Fruit fly (Drosophila melanogaster): Measurements from ENCODE around the gene CG12111.

The CG12111 gene

DNA sequence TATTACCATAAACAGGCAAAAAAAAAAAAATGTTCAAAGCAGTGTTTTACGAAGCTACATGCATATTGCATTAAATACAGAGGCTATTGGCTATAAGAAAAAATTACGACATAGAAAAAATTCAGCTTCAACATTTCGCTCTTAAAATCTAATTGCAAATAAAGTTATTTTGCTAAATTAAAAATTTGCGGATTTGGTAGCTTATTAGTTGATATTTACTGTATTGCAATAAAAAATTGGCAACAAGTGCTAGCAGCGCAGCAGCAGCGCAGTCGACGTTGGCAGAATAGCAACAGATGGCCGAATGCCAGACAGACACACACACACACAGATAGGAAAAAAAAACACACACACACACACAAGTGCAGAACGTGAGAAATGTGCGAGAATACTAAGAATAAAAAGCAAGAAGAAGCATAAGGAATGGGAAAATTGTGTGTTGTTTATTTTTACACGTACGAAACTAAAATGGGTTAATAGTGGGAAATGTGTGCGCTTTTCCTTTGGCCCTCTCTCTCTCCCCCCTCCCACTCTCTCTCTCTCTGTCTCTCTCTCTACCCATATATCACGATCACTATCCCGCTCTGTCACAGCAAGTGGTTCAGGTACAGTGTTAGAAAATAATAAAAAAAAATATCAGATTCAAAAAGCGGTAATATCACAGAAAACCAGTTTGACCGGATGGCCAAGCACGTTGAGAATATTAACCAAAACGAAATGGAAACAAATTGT is 37.0 kb downstream of the CG12111 start (continued):
- TF ChIP-seq Trl (optimal IDR thresholded peaks at IDR 0.05): peak; percentile 56 to 69
- TF ChIP-seq Trl (GFP tag; optimal IDR thresholded peaks at IDR 0.05): no peak
- TF ChIP-seq grau (tag; optimal IDR thresholded peaks at IDR 0.05): peak; percentile 83
- TF ChIP-seq Nf-YC (tag; optimal IDR thresholded peaks at IDR 0.05): peak; percentile 21
- peak; percentile 46; the same call in 1 of the 2 replicates for TF ChIP-seq wdn (GFP tag; IDR thresholded peaks at IDR 0.05)
- peak; percentile 2 for TF ChIP-seq CG10209 (GFP tag; optimal IDR thresholded peaks at IDR 0.05)
- no peak for TF ChIP-seq CG3995 (GFP tag; optimal IDR thresholded peaks at IDR 0.05)
- TF ChIP-seq slbo (GFP tag; IDR thresholded peaks at IDR 0.05): peak; percentile 74
- TF ChIP-seq jigr1 (GFP tag; IDR thresholded peaks at IDR 0.05): no peak
- TF ChIP-seq Hr39 (optimal IDR thresholded peaks at IDR 0.05): no peak
- peak; percentile 37; the same call in 1 of the 2 replicates for TF ChIP-seq vvl (GFP tag; IDR thresholded peaks at IDR 0.05)
- TF ChIP-seq Blimp-1 (GFP tag; optimal IDR thresholded peaks at IDR 0.05): no peak
- peak; percentile 47; the same call in 1 of the 2 replicates for TF ChIP-seq seq (GFP tag; IDR thresholded peaks at IDR 0.05)
- no peak for TF ChIP-seq CG17186 (GFP tag; optimal IDR thresholded peaks at IDR 0.05)
- peak; percentile 23 for TF ChIP-seq ind (GFP tag; optimal IDR thresholded peaks at IDR 0.05)
- TF ChIP-seq Hr51 (GFP tag; optimal IDR thresholded peaks at IDR 0.05): peak in 1 of 2 experiments; percentile 55
- peak; percentile 46 for TF ChIP-seq CoRest (tag; optimal IDR thresholded peaks at IDR 0.05)
- peak; percentile 18 for TF ChIP-seq dmrt99B (tag; optimal IDR thresholded peaks at IDR 0.05)
- 0 out of 2 replicates have a peak, but pooled peaks have one; percentile 30 for TF ChIP-seq CG6689 (GFP tag; IDR thresholded peaks at IDR 0.05)
- TF ChIP-seq stwl (tag; optimal IDR thresholded peaks at IDR 0.05): peak; percentile 88
- no peak for TF ChIP-seq prd (optimal IDR thresholded peaks at IDR 0.05)
- TF ChIP-seq prd (GFP tag; IDR thresholded peaks at IDR 0.05): peak; percentile 60; the same call in 2 of the 3 replicates
- TF ChIP-seq zfh2 (GFP tag; optimal IDR thresholded peaks at IDR 0.05): peak; percentile 38
- TF ChIP-seq Fer2 (tag; optimal IDR thresholded peaks at IDR 0.05): peak; percentile 4
- TF ChIP-seq unpg (GFP tag; optimal IDR thresholded peaks at IDR 0.05): peak; percentile 41
- TF ChIP-seq CG7928 (GFP tag; optimal IDR thresholded peaks at IDR 0.05): no peak
- TF ChIP-seq CG10147 (GFP tag; optimal IDR thresholded peaks at IDR 0.05): peak; percentile 16
- TF ChIP-seq esg (GFP tag; conservative IDR thresholded peaks at IDR 0.05): 0 out of 2 replicates have a peak, but pooled peaks have one; percentile 10
- peak; percentile 90 for TF ChIP-seq CG12769 (tag; optimal IDR thresholded peaks at IDR 0.05)
- TF ChIP-seq NK7.1 (GFP tag; optimal IDR thresholded peaks at IDR 0.05): no peak
- TF ChIP-seq sd (tag; optimal IDR thresholded peaks at IDR 0.05): peak; percentile 43
- 0 out of 3 replicates have a peak, but pooled peaks have one; percentile 45 for TF ChIP-seq zfh1 (GFP tag; IDR thresholded peaks at IDR 0.05)
- TF ChIP-seq CG11695 (GFP tag; IDR thresholded peaks at IDR 0.05): 0 out of 3 replicates have a peak, but pooled peaks have one; percentile 36
- peak; percentile 23; the same call in 1 of the 2 replicates for TF ChIP-seq Taf1 (GFP tag; IDR thresholded peaks at IDR 0.05)
- peak; percentile 26 for TF ChIP-seq CG18599 (GFP tag; optimal IDR thresholded peaks at IDR 0.05)
- peak; percentile 59 for TF ChIP-seq kah (GFP tag; optimal IDR thresholded peaks at IDR 0.05)
- TF ChIP-seq Ada2b (GFP tag; IDR thresholded peaks at IDR 0.05): peak; percentile 44; the same call in 1 of the 2 replicates
- peak; percentile 31 for TF ChIP-seq NfI (GFP tag; optimal IDR thresholded peaks at IDR 0.05)
- TF ChIP-seq Fer1 (GFP tag; optimal IDR thresholded peaks at IDR 0.05): peak; percentile 30
- peak; percentile 20 for TF ChIP-seq CG12391 (tag; optimal IDR thresholded peaks at IDR 0.05)
- TF ChIP-seq CG3281 (GFP tag; optimal IDR thresholded peaks at IDR 0.05): peak; percentile 54
- TF ChIP-seq fd3F (GFP tag; optimal IDR thresholded peaks at IDR 0.05): peak; percentile 15
- TF ChIP-seq gcm2 (GFP tag; optimal IDR thresholded peaks at IDR 0.05): no peak

All from whole organism, embryonic.